Fruit fly (Drosophila melanogaster): ENCODE measurements around the gene CG7179.
"Not testable (repeated sequence)": the region's sequence is repeated elsewhere in the genome, so short reads cannot be mapped to it uniquely, and the experiment has no call there.

Gene CG7179

dm6 chr2L:7738709-7739108, 39.1 kb downstream of the CG7179 start, which contains the start of gene CG31904:
Gene CG31904, minus strand, starts transcription at chr2L:7738809.
- not testable (repeated sequence) for TF ChIP-seq foxo, h, Jra (GFP tag; optimal IDR thresholded peaks at IDR 0.05)

- TF ChIP-seq Myc (optimal IDR thresholded peaks at IDR 0.05); Dfd (GFP tag; optimal IDR thresholded peaks at IDR 0.05); sv (GFP tag; optimal IDR thresholded peaks at IDR 0.05): not testable (repeated sequence)
Observed at dm6 chr2L:7732570-7732969, 45.3 kb downstream of the CG7179 start, which contains the start of gene CG13796. Gene CG13796, minus strand, starts transcription at chr2L:7732670.

dm6 chr2L:7726268-7726997, 51.4 kb downstream of the CG7179 start, which contains the start of gene CG13795:
Gene CG13795, minus strand, starts transcription at chr2L:7726298.
- no peak for TF ChIP-seq GATAd (GFP tag; optimal IDR thresholded peaks at IDR 0.05)
- TF ChIP-seq fru (GFP tag; optimal IDR thresholded peaks at IDR 0.05): peak; percentile 43
- TF ChIP-seq Hnf4 (GFP tag; optimal IDR thresholded peaks at IDR 0.05): no peak
- TF ChIP-seq br (GFP tag; optimal IDR thresholded peaks at IDR 0.05): peak; percentile 28
- peak; percentile 48 for TF ChIP-seq rgr (GFP tag; optimal IDR thresholded peaks at IDR 0.05)
- no peak for TF ChIP-seq brk (GFP tag; optimal IDR thresholded peaks at IDR 0.05)
- no peak for TF ChIP-seq Myc (optimal IDR thresholded peaks at IDR 0.05)
- no peak for TF ChIP-seq Rel (GFP tag; optimal IDR thresholded peaks at IDR 0.05)
- TF ChIP-seq Rel (tag; optimal IDR thresholded peaks at IDR 0.05): peak; percentile 95
- TF ChIP-seq pan (optimal IDR thresholded peaks at IDR 0.05): no peak
- TF ChIP-seq sv (GFP tag; optimal IDR thresholded peaks at IDR 0.05): no peak
- TF ChIP-seq h (GFP tag; optimal IDR thresholded peaks at IDR 0.05): peak; percentile 28
- peak; percentile 24 for TF ChIP-seq ey (GFP tag; optimal IDR thresholded peaks at IDR 0.05)
